Worm (Caenorhabditis elegans): ENCODE measurements around the gene fbxa-15.

- TF ChIP-seq ama-1 (optimal IDR thresholded peaks at IDR 0.05) (no peak), fos-1 (tag; optimal IDR thresholded peaks at IDR 0.05) (no peak), ceh-82 (tag; optimal IDR thresholded peaks at IDR 0.05) (no peak), snpc-4 (tag; optimal IDR thresholded peaks at IDR 0.05) (no peak), skn-1 (tag; optimal IDR thresholded peaks at IDR 0.05) (no peak)
These were observed 10.4 kb upstream of the fbxa-15 start, which contains the start of gene Y82E9BL.19 for ce11 chrIII:1331894-1332293.
